Worm (Caenorhabditis elegans): ENCODE data around the gene Y54G2A.72.
"Not testable (repeated sequence)": the region's sequence is repeated elsewhere in the genome, so short reads cannot be mapped to it uniquely, and the experiment has no call there.

DNA sequence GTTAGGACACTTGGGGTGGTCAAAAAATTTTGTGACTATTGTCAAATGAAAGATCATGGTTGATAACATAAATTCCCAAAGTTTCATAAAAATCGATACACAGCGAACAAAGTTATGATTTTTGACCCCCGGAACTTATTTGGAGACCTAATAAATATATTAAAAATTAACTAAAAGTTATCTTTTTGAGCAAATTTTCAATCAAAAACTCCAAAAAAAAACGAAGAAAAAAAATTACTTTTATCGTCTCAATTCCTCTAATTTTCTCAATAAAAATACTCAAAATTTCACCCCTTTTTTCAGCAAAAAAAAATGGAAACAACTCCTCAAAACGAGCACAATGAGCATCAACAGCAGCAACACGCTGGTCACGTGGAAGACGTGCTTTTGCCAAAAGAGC is 10.4 kb downstream of the Y54G2A.72 start, which contains the start of gene atln-1:
- not testable (repeated sequence) for TF ChIP-seq ccch-3 (GFP tag; optimal IDR thresholded peaks at IDR 0.05); sea-2 (GFP tag; IDR thresholded peaks at IDR 0.05); tbx-9 (tag; optimal IDR thresholded peaks at IDR 0.05; ENCODE audit: borderline replicate concordance)
